Fruit fly (Drosophila melanogaster) whole organism, prepupa: Measurements from ENCODE around the gene dachs.
A peak's percentile ranks its signal among the peaks of the same experiment; 100 is the strongest.

Experiments
- Blimp-1 ChIP-seq: fragments of 200-800 bp; sonication (Bioruptor generic); optimal IDR thresholded peaks from 3 replicates; lab custom pipeline; 2017; ENCODE audit warnings: missing biosample characterization, missing genetic modification characterization, mild to moderate bottlenecking, moderate library complexity, missing genetic modification reagents
- CG10669 ChIP-seq: fragments of 200-800 bp; sonication (Bioruptor generic); optimal IDR thresholded peaks from 3 replicates; lab custom pipeline; 2018; ENCODE audit warnings: missing biosample characterization, mild to moderate bottlenecking, missing genetic modification characterization, moderate library complexity
- CG11294 ChIP-seq: fragments of 200-800 bp; sonication (Bioruptor generic); IDR thresholded peaks from 2 replicates; pipeline ENCODE4 v1.3.6; 2022; ENCODE audit warnings: missing biosample characterization, missing genetic modification characterization
- CG11762 ChIP-seq: fragments of 200-800 bp; sonication (Bioruptor generic); optimal IDR thresholded peaks from 3 replicates; lab custom pipeline; 2016; ENCODE audit warnings: missing biosample characterization, missing genetic modification characterization; ENCODE audit not compliant: insufficient read depth
- CG11902 ChIP-seq: fragments of 200-800 bp; sonication (Bioruptor generic); optimal IDR thresholded peaks from 3 replicates; lab custom pipeline; 2016; ENCODE audit warnings: missing biosample characterization, missing genetic modification characterization
- CG15336 ChIP-seq: fragments of 200-800 bp; sonication (Bioruptor generic); IDR thresholded peaks from 2 replicates; pipeline ENCODE4 v1.3.6; 2022; ENCODE audit warnings: missing biosample characterization, missing genetic modification characterization
- CG16779 ChIP-seq: fragments of 200-800 bp; sonication (Bioruptor generic); optimal IDR thresholded peaks from 3 replicates; lab custom pipeline; 2017; ENCODE audit warnings: missing biosample characterization, mild to moderate bottlenecking, missing genetic modification characterization
- CG3032 ChIP-seq: fragments of 200-800 bp; optimal IDR thresholded peaks from 2 replicates; lab custom pipeline; 2019; ENCODE audit warnings: missing biosample characterization, mild to moderate bottlenecking, missing genetic modification characterization, moderate library complexity
- CG31627 ChIP-seq: fragments of 200-800 bp; sonication (Bioruptor generic); optimal IDR thresholded peaks from 3 replicates; lab custom pipeline; 2016; ENCODE audit warnings: missing biosample characterization, missing genetic modification characterization
- CG32006 ChIP-seq: fragments of 200-800 bp; sonication (Bioruptor generic); optimal IDR thresholded peaks from 3 replicates; lab custom pipeline; 2017; ENCODE audit warnings: missing biosample characterization, mild to moderate bottlenecking, missing genetic modification characterization
- CG6163 ChIP-seq: fragments of 200-800 bp; sonication (Bioruptor generic); IDR thresholded peaks from 3 replicates; pipeline ENCODE4 v1.3.6; 2022; ENCODE audit warnings: missing biosample characterization, missing genetic modification characterization
- CG6276 ChIP-seq: fragments of 200-800 bp; sonication (Bioruptor generic); optimal IDR thresholded peaks from 2 replicates; lab custom pipeline; 2017; ENCODE audit warnings: missing biosample characterization, mild to moderate bottlenecking, missing genetic modification characterization
- CG6792 ChIP-seq: fragments of 200-800 bp; sonication (Bioruptor generic); optimal IDR thresholded peaks from 3 replicates; lab custom pipeline; 2016; ENCODE audit warnings: missing biosample characterization, missing genetic modification characterization
- CG6808 ChIP-seq: fragments of 200-800 bp; sonication (Bioruptor generic); optimal IDR thresholded peaks from 3 replicates; lab custom pipeline; 2017; ENCODE audit warnings: missing biosample characterization, missing genetic modification characterization, mild to moderate bottlenecking, moderate library complexity, missing genetic modification reagents
- CG6854 ChIP-seq: fragments of 200-800 bp; sonication (Bioruptor generic); optimal IDR thresholded peaks from 2 replicates; lab custom pipeline; 2017; ENCODE audit warnings: missing biosample characterization, mild to moderate bottlenecking, missing genetic modification characterization
- CG7368 ChIP-seq: fragments of 200-800 bp; sonication (Bioruptor generic); optimal IDR thresholded peaks from 3 replicates; lab custom pipeline; 2016; ENCODE audit warnings: missing biosample characterization, missing genetic modification characterization
- CG8119 ChIP-seq: fragments of 200-800 bp; sonication (Bioruptor generic); IDR thresholded peaks from 3 replicates; pipeline ENCODE4 v1.3.6; 2022; ENCODE audit warnings: missing biosample characterization, missing genetic modification characterization
- CG8632 ChIP-seq: fragments of 200-800 bp; sonication (Bioruptor generic); optimal IDR thresholded peaks from 3 replicates; lab custom pipeline; 2016; ENCODE audit warnings: missing biosample characterization, missing genetic modification characterization
- Eip75B ChIP-seq: fragments of 200-800 bp; sonication (Bioruptor generic); optimal IDR thresholded peaks from 3 replicates; lab custom pipeline; 2016; ENCODE audit warnings: missing biosample characterization, missing genetic modification characterization
- Eip78C ChIP-seq: fragments of 200-800 bp; sonication (Bioruptor generic); peaks from one replicate; lab custom pipeline; 2016; ENCODE audit warnings: missing biosample characterization, missing genetic modification characterization
- Eip93F ChIP-seq: fragments of 200-800 bp; sonication (Bioruptor generic); optimal IDR thresholded peaks from 2 replicates; lab custom pipeline; 2016; ENCODE audit warnings: missing biosample characterization, mild to moderate bottlenecking, missing genetic modification characterization
- Ets21C ChIP-seq: fragments of 200-800 bp; sonication (Bioruptor generic); optimal IDR thresholded peaks from 3 replicates; lab custom pipeline; 2016; ENCODE audit warnings: missing biosample characterization, missing genetic modification characterization
- Ets96B ChIP-seq: fragments of 200-800 bp; optimal IDR thresholded peaks from 2 replicates; lab custom pipeline; 2019; ENCODE audit warnings: missing biosample characterization, mild to moderate bottlenecking, missing genetic modification characterization, moderate library complexity
- Gug ChIP-seq: fragments of 200-800 bp; sonication (Bioruptor generic); IDR thresholded peaks from 2 replicates; pipeline ENCODE4 v1.3.6; 2022; ENCODE audit warnings: missing biosample characterization, missing genetic modification characterization
- Hr4 ChIP-seq: fragments of 200-800 bp; sonication (Bioruptor generic); optimal IDR thresholded peaks from 3 replicates; lab custom pipeline; 2016; ENCODE audit warnings: missing biosample characterization, missing genetic modification characterization
- Lpt ChIP-seq: fragments of 200-800 bp; sonication (Bioruptor generic); optimal IDR thresholded peaks from 3 replicates; lab custom pipeline; 2016; ENCODE audit warnings: missing biosample characterization, missing genetic modification characterization
- Met ChIP-seq: fragments of 200-800 bp; sonication (Bioruptor generic); optimal IDR thresholded peaks from 3 replicates; lab custom pipeline; 2016; ENCODE audit warnings: missing biosample characterization, missing genetic modification characterization
- OdsH ChIP-seq: fragments of 200-800 bp; sonication (Bioruptor generic); optimal IDR thresholded peaks from 3 replicates; lab custom pipeline; 2016; ENCODE audit warnings: missing biosample characterization, missing genetic modification characterization
- Smox ChIP-seq: fragments of 200-800 bp; sonication (Bioruptor generic); optimal IDR thresholded peaks from 3 replicates; lab custom pipeline; 2016; ENCODE audit warnings: missing biosample characterization, missing genetic modification characterization
- Sox102F ChIP-seq: fragments of 200-800 bp; sonication (Bioruptor generic); optimal IDR thresholded peaks from 2 replicates; lab custom pipeline; 2016; ENCODE audit warnings: missing biosample characterization, mild to moderate bottlenecking, missing genetic modification characterization
- Sox14 ChIP-seq: fragments of 200-800 bp; sonication (Bioruptor generic); optimal IDR thresholded peaks from 3 replicates; lab custom pipeline; 2016; ENCODE audit warnings: missing biosample characterization, missing genetic modification characterization
- achi ChIP-seq: fragments of 200-800 bp; sonication (Bioruptor generic); optimal IDR thresholded peaks from 3 replicates; lab custom pipeline; 2016; ENCODE audit warnings: missing biosample characterization, missing genetic modification characterization
- acj6 ChIP-seq: fragments of 200-800 bp; sonication (Bioruptor generic); optimal IDR thresholded peaks from 3 replicates; lab custom pipeline; 2016; ENCODE audit warnings: missing biosample characterization, missing genetic modification characterization
- cyc ChIP-seq: fragments of 200-800 bp; sonication (Bioruptor generic); optimal IDR thresholded peaks from 3 replicates; lab custom pipeline; 2016; ENCODE audit warnings: missing biosample characterization, missing genetic modification characterization
- dac ChIP-seq: fragments of 200-800 bp; sonication (Bioruptor generic); optimal IDR thresholded peaks from 2 replicates; lab custom pipeline; 2017; ENCODE audit warnings: missing biosample characterization, mild to moderate bottlenecking, missing genetic modification characterization
- dsx ChIP-seq: fragments of 200-800 bp; optimal IDR thresholded peaks from 3 replicates; lab custom pipeline; 2019; ENCODE audit warnings: missing biosample characterization, mild to moderate bottlenecking, missing genetic modification characterization, moderate library complexity; ENCODE audit not compliant: poor library complexity, severe bottlenecking
- eg ChIP-seq: fragments of 200-800 bp; sonication (Bioruptor generic); IDR thresholded peaks from 3 replicates; pipeline ENCODE4 v1.3.6; 2022; ENCODE audit warnings: missing biosample characterization, missing genetic modification characterization
- esn ChIP-seq: fragments of 200-800 bp; sonication (Bioruptor generic); optimal IDR thresholded peaks from 2 replicates; lab custom pipeline; 2016; ENCODE audit warnings: missing biosample characterization, mild to moderate bottlenecking, missing genetic modification characterization, moderate library complexity
- fd85E ChIP-seq: fragments of 200-800 bp; sonication (Bioruptor generic); optimal IDR thresholded peaks from 3 replicates; lab custom pipeline; 2016; ENCODE audit warnings: missing biosample characterization, missing genetic modification characterization
- fkh ChIP-seq: fragments of 200-800 bp; sonication (Bioruptor generic); optimal IDR thresholded peaks from 3 replicates; lab custom pipeline; 2017; ENCODE audit warnings: missing biosample characterization, mild to moderate bottlenecking, missing genetic modification characterization, moderate library complexity
- salr ChIP-seq, 2 experiments: fragments of 200-800 bp; sonication (Bioruptor generic); optimal IDR thresholded peaks; 3 replicates each; lab custom pipeline; 2016 to 2018; ENCODE audit warnings: missing biosample characterization in 2 of 2, missing genetic modification characterization in 2 of 2, mild to moderate bottlenecking in 1 of 2
- spab ChIP-seq: fragments of 200-800 bp; sonication (Bioruptor generic); optimal IDR thresholded peaks from 2 replicates; lab custom pipeline; 2017; ENCODE audit warnings: missing biosample characterization, mild to moderate bottlenecking, missing genetic modification characterization, missing genetic modification reagents
- ss ChIP-seq, 2 experiments: fragments of 200-800 bp; sonication (Bioruptor generic); optimal IDR thresholded peaks; 2 replicates in 1 of 2; 3 replicates in 1 of 2; lab custom pipeline; 2017 to 2018; ENCODE audit warnings: mild to moderate bottlenecking in 2 of 2, missing biosample characterization in 2 of 2, missing genetic modification characterization in 2 of 2, moderate library complexity in 1 of 2
- svp ChIP-seq: fragments of 200-800 bp; sonication (Bioruptor generic); peaks from one replicate; lab custom pipeline; 2016; ENCODE audit warnings: missing biosample characterization, missing genetic modification characterization
- topi ChIP-seq: fragments of 200-800 bp; sonication (Bioruptor generic); optimal IDR thresholded peaks from 3 replicates; lab custom pipeline; 2016; ENCODE audit warnings: missing biosample characterization, missing genetic modification characterization
- vri ChIP-seq: fragments of 200-800 bp; sonication (Bioruptor generic); optimal IDR thresholded peaks from 3 replicates; lab custom pipeline; 2016; ENCODE audit warnings: missing biosample characterization, mild to moderate bottlenecking, missing genetic modification characterization

Gene dachs

DNA sequence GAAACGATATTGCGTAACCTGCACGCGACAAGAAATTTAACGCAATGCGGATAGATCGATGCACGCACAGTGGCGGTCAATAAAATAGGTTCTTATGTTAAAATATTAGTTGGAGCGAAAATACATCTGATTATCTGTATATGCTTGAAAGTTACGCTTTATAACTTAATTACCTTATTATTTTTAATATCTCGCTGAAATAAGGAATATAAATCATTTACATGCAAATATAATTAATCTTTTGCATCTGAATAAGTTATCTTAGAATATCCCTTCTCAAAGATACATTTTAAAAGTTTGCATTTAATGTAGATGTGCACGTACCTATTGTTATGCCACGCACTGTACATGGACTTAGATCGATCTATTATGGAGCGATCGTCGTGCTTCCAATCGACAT lies 5.0 kb downstream of the dachs start (continued):
- peak; percentile 47 for TF ChIP-seq CG8632
- TF ChIP-seq spab (GFP tag; lab: Kevin White, UChicago), result peak; percentile 51
- peak; percentile 65 for TF ChIP-seq dsx (GFP tag; lab: Kevin White, UChicago)
- TF ChIP-seq Gug (GFP tag; lab: Robert Waterston, UW), result peak; percentile 26; the same call in 1 of the 2 replicates
- peak; percentile 79 for TF ChIP-seq CG3032 (tag; lab: Kevin White, UChicago)
- peak; percentile 6 for TF ChIP-seq cyc
- TF ChIP-seq Ets21C (GFP tag; lab: Kevin White, UChicago), result no peak
- peak; percentile 55 for TF ChIP-seq Eip75B (GFP tag; lab: Kevin White, UChicago)
- TF ChIP-seq fkh (GFP tag; lab: Kevin White, UChicago), result no peak
- TF ChIP-seq CG6276 (GFP tag; lab: Kevin White, UChicago), result peak; percentile 64
- TF ChIP-seq CG32006 (GFP tag; lab: Kevin White, UChicago), result peak; percentile 81
- peak; percentile 36 for TF ChIP-seq topi
- TF ChIP-seq eg (GFP tag; lab: Robert Waterston, UW), result 0 out of 3 replicates have a peak, but pooled peaks have one; percentile 40
- TF ChIP-seq salr (GFP tag; optimal IDR thresholded peaks at IDR 0.05; lab: Kevin White, UChicago), result peak in 1 of 2 experiments; percentile 72
- peak; percentile 36 for TF ChIP-seq CG11762 (GFP tag; lab: Kevin White, UChicago)
- TF ChIP-seq Sox102F (GFP tag; lab: Kevin White, UChicago), result no peak
- TF ChIP-seq CG16779, result peak; percentile 51
- TF ChIP-seq svp (GFP tag; lab: Kevin White, UChicago), result peak; percentile 72
- no peak for TF ChIP-seq fd85E (GFP tag; lab: Kevin White, UChicago)

DNA sequence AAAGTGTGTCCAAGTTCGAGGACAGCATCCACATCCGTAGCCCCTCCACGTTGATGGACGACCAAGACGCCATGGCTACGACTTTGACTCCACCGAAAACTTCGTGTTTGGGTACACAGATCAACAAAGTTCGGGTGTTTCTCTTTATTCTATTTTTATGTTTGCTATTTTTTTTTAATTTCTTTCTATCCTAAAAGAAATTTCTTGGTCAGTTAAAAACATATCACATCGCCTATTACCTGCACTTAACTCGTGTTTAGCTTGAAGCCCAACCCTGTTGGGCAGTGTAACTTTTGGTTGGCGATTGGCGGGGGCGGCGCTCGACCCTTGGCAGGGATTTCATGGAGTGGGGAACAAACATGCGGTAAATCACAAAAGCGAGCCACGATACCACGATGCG lies 6.8 kb downstream of the dachs start:
- peak; percentile 84 for TF ChIP-seq CG6808 (GFP tag; lab: Kevin White, UChicago)
- TF ChIP-seq spab (GFP tag; lab: Kevin White, UChicago), result peak; percentile 84
- no peak for TF ChIP-seq dac (GFP tag; lab: Kevin White, UChicago)
- TF ChIP-seq Sox102F (GFP tag; lab: Kevin White, UChicago), result peak; percentile 78
- peak; percentile 40; the same call in 1 of the 2 replicates for TF ChIP-seq Gug (GFP tag; lab: Robert Waterston, UW)
- peak; percentile 71; the same call in 2 of the 3 replicates for TF ChIP-seq CG8119 (GFP tag; lab: Robert Waterston, UW)
- TF ChIP-seq CG11294, result peak; percentile 31; the same call in 1 of the 2 replicates
- TF ChIP-seq Met (GFP tag; lab: Kevin White, UChicago), result peak; percentile 85
- peak; percentile 31 for TF ChIP-seq fd85E (GFP tag; lab: Kevin White, UChicago)
- peak; percentile 78 for TF ChIP-seq CG6854 (GFP tag; lab: Kevin White, UChicago)
- peak; percentile 73 for TF ChIP-seq topi
- peak; percentile 74 for TF ChIP-seq CG6792 (GFP tag; lab: Kevin White, UChicago)
- peak; percentile 39 for TF ChIP-seq CG6276 (GFP tag; lab: Kevin White, UChicago)
- peak; percentile 74 for TF ChIP-seq cyc
- peak; percentile 73 for TF ChIP-seq CG31627
- peak; percentile 70 for TF ChIP-seq CG11902
- TF ChIP-seq Smox, result peak; percentile 63
- peak; percentile 56 for TF ChIP-seq Ets21C (GFP tag; lab: Kevin White, UChicago)
- peak; percentile 81 to 82 for TF ChIP-seq ss (GFP tag; optimal IDR thresholded peaks at IDR 0.05; lab: Kevin White, UChicago)
- peak; percentile 69 for TF ChIP-seq CG7368 (GFP tag; lab: Kevin White, UChicago)
- peak; percentile 84 for TF ChIP-seq esn (GFP tag; lab: Kevin White, UChicago)
- TF ChIP-seq Ets96B (tag; lab: Kevin White, UChicago), result peak; percentile 67
- TF ChIP-seq CG10669 (GFP tag; lab: Kevin White, UChicago), result peak; percentile 84
- peak; percentile 66 for TF ChIP-seq OdsH (GFP tag; lab: Kevin White, UChicago)
- TF ChIP-seq Eip78C (GFP tag; lab: Kevin White, UChicago), result peak; percentile 94
- peak; percentile 58 for TF ChIP-seq CG32006 (GFP tag; lab: Kevin White, UChicago)
- TF ChIP-seq CG6163 (GFP tag; lab: Robert Waterston, UW), result peak; percentile 75; the same call in 2 of the 3 replicates
- TF ChIP-seq Blimp-1 (GFP tag; lab: Kevin White, UChicago), result peak; percentile 58
- TF ChIP-seq Hr4 (GFP tag; lab: Kevin White, UChicago), result peak; percentile 51
- peak; percentile 63 for TF ChIP-seq dsx (GFP tag; lab: Kevin White, UChicago)
- TF ChIP-seq salr (GFP tag; optimal IDR thresholded peaks at IDR 0.05; lab: Kevin White, UChicago), result peak; percentile 41 to 44
- peak; percentile 72 for TF ChIP-seq CG15336 (GFP tag; lab: Robert Waterston, UW)
- TF ChIP-seq eg (GFP tag; lab: Robert Waterston, UW), result peak; percentile 75
- TF ChIP-seq CG11762 (GFP tag; lab: Kevin White, UChicago), result peak; percentile 50
- TF ChIP-seq Sox14 (GFP tag; lab: Kevin White, UChicago), result peak; percentile 85
- peak; percentile 68 for TF ChIP-seq achi (GFP tag; lab: Kevin White, UChicago)
- TF ChIP-seq svp (GFP tag; lab: Kevin White, UChicago), result peak; percentile 94
- TF ChIP-seq acj6, result peak; percentile 59
- TF ChIP-seq Lpt (GFP tag; lab: Kevin White, UChicago), result peak; percentile 36
- peak; percentile 34 for TF ChIP-seq Eip93F
- peak; percentile 61 for TF ChIP-seq vri (GFP tag; lab: Kevin White, UChicago)
